Worm (Caenorhabditis elegans): ENCODE results near the gene F59A6.11.
A peak's percentile ranks its signal among the peaks of the same experiment; 100 is the strongest.

Gene F59A6.11

ce11 chrII:4998657-4999056 lies at the start of gene F59A6.11:
F59A6.11 (minus strand) TSS chrII:4998757.
- TF ChIP-seq fkh-10 (GFP tag; optimal IDR thresholded peaks at IDR 0.05) (no peak), efl-1 (optimal IDR thresholded peaks at IDR 0.05) (no peak), efl-1 (GFP tag; optimal IDR thresholded peaks at IDR 0.05 in 1 of 2) (peak in 1 of 2 experiments; percentile 72)

ce11 chrII:5047279-5047678 lies 48.7 kb upstream of the F59A6.11 start:
- TF ChIP-seq lin-39 (tag; optimal IDR thresholded peaks at IDR 0.05): no peak
- no peak for TF ChIP-seq nhr-71 (tag; optimal IDR thresholded peaks at IDR 0.05)
- no peak for TF ChIP-seq snpc-4 (tag; optimal IDR thresholded peaks at IDR 0.05)
- no peak for TF ChIP-seq pax-3 (tag; optimal IDR thresholded peaks at IDR 0.05)
- TF ChIP-seq lin-14 (GFP tag; optimal IDR thresholded peaks at IDR 0.05): peak; percentile 59
- no peak for TF ChIP-seq grh-1 (GFP tag; IDR thresholded peaks at IDR 0.05)
- peak; percentile 57 for TF ChIP-seq nhr-85 (tag)
- TF ChIP-seq nhr-237 (tag; optimal IDR thresholded peaks at IDR 0.05): no peak
- TF ChIP-seq ces-1 (GFP tag; optimal IDR thresholded peaks at IDR 0.05): no peak
- TF ChIP-seq nhr-77 (tag; optimal IDR thresholded peaks at IDR 0.05): no peak
- TF ChIP-seq egl-13 (tag; optimal IDR thresholded peaks at IDR 0.05): no peak
- TF ChIP-seq isw-1 (GFP tag; IDR thresholded peaks at IDR 0.05): no peak
- TF ChIP-seq ztf-4 (tag; optimal IDR thresholded peaks at IDR 0.05): no peak
- TF ChIP-seq ztf-11 (tag; optimal IDR thresholded peaks at IDR 0.05): no peak
- no peak for TF ChIP-seq unc-98 (GFP tag; IDR thresholded peaks at IDR 0.05)
- peak; percentile 29 for TF ChIP-seq blmp-1 (tag; optimal IDR thresholded peaks at IDR 0.05)
- no peak for TF ChIP-seq nhr-84 (tag; optimal IDR thresholded peaks at IDR 0.05)
- no peak for TF ChIP-seq pag-3 (tag; optimal IDR thresholded peaks at IDR 0.05; ENCODE audit: borderline replicate concordance, insufficient read depth)
- no peak for TF ChIP-seq swsn-7 (tag; optimal IDR thresholded peaks at IDR 0.05)
- no peak for TF ChIP-seq elt-2 (tag; optimal IDR thresholded peaks at IDR 0.05)
- no peak for TF ChIP-seq tlp-1 (tag; optimal IDR thresholded peaks at IDR 0.05)
- TF ChIP-seq sup-37 (GFP tag; optimal IDR thresholded peaks at IDR 0.05): no peak
- no peak for TF ChIP-seq aly-2 (tag; optimal IDR thresholded peaks at IDR 0.05)
- TF ChIP-seq unc-30 (tag; optimal IDR thresholded peaks at IDR 0.05): no peak
- TF ChIP-seq mep-1 (tag; optimal IDR thresholded peaks at IDR 0.05): peak; percentile 44
- no peak for TF ChIP-seq zip-4 (GFP tag; optimal IDR thresholded peaks at IDR 0.05)
- no peak for TF ChIP-seq ceh-88 (GFP tag; IDR thresholded peaks at IDR 0.05)
- TF ChIP-seq hlh-17 (GFP tag; optimal IDR thresholded peaks at IDR 0.05; ENCODE audit: borderline replicate concordance): no peak
- TF ChIP-seq xbp-1 (tag; optimal IDR thresholded peaks at IDR 0.05): no peak
- TF ChIP-seq lin-15B (tag; optimal IDR thresholded peaks at IDR 0.05): no peak
- no peak for TF ChIP-seq ceh-90 (tag; optimal IDR thresholded peaks at IDR 0.05)
- TF ChIP-seq mef-2 (tag; optimal IDR thresholded peaks at IDR 0.05): no peak
- TF ChIP-seq sptf-1 (tag; optimal IDR thresholded peaks at IDR 0.05): no peak
- no peak for TF ChIP-seq zag-1 (tag; optimal IDR thresholded peaks at IDR 0.05)
- TF ChIP-seq efl-3 (GFP tag; optimal IDR thresholded peaks at IDR 0.05): no peak
- no peak for TF ChIP-seq nhr-76 (tag; optimal IDR thresholded peaks at IDR 0.05)
- TF ChIP-seq rnt-1 (tag; optimal IDR thresholded peaks at IDR 0.05): peak; percentile 38
- TF ChIP-seq vab-15 (tag; optimal IDR thresholded peaks at IDR 0.05): no peak
- no peak for TF ChIP-seq fkh-10 (GFP tag; optimal IDR thresholded peaks at IDR 0.05)
- no peak for TF ChIP-seq tbx-2 (tag; optimal IDR thresholded peaks at IDR 0.05)
- TF ChIP-seq fkh-8 (tag; optimal IDR thresholded peaks at IDR 0.05): no peak
- TF ChIP-seq skn-1 (tag; optimal IDR thresholded peaks at IDR 0.05): peak; percentile 15
- no peak for TF ChIP-seq irx-1 (tag; optimal IDR thresholded peaks at IDR 0.05)
- TF ChIP-seq Y116A8C.19 (tag; optimal IDR thresholded peaks at IDR 0.05; ENCODE audit: borderline replicate concordance): no peak
- no peak for TF ChIP-seq hpl-2 (GFP tag; optimal IDR thresholded peaks at IDR 0.05)
- no peak for TF ChIP-seq ceh-82 (tag; optimal IDR thresholded peaks at IDR 0.05)
- no peak for TF ChIP-seq unc-86 (tag; optimal IDR thresholded peaks at IDR 0.05)
- TF ChIP-seq elt-3 (tag; optimal IDR thresholded peaks at IDR 0.05): no peak
- no peak for TF ChIP-seq nhr-47 (tag; optimal IDR thresholded peaks at IDR 0.05)
- TF ChIP-seq nhr-28 (tag; optimal IDR thresholded peaks at IDR 0.05): no peak
- no peak for TF ChIP-seq unc-62 (GFP tag; optimal IDR thresholded peaks at IDR 0.05)
